Fruit fly (Drosophila melanogaster) whole organism, embryonic: Measurements from ENCODE around the gene CG15027.

Experiments
- Atf3 ChIP-seq: fragments of 200-800 bp; sonication (Bioruptor generic); optimal IDR thresholded peaks from 3 replicates; lab custom pipeline; 2016; ENCODE audit warnings: missing biosample characterization, missing genetic modification characterization
- Atf6 ChIP-seq: fragments of 200-800 bp; sonication (Bioruptor generic); IDR thresholded peaks from 2 replicates; pipeline ENCODE4 v1.3.6; 2022; ENCODE audit warnings: missing biosample characterization, missing genetic modification characterization
- BEAF-32 ChIP-seq: fragments of 200-800 bp; sonication (Bioruptor generic); optimal IDR thresholded peaks from 3 replicates; lab custom pipeline; 2017; ENCODE audit warnings: missing biosample characterization, missing genetic modification characterization, mild to moderate bottlenecking, moderate library complexity, missing genetic modification reagents
- Bdp1 ChIP-seq: fragments of 200-800 bp; sonication (Bioruptor generic); optimal IDR thresholded peaks from 3 replicates; lab custom pipeline; 2016; ENCODE audit warnings: missing biosample characterization, missing genetic modification characterization
- CG11560 ChIP-seq: fragments of 200-800 bp; sonication (Bioruptor generic); IDR thresholded peaks from 3 replicates; pipeline ENCODE4 v1.3.6; 2022; ENCODE audit warnings: missing biosample characterization, missing genetic modification characterization
- CG12236 ChIP-seq: fragments of 200-800 bp; sonication (Bioruptor generic); optimal IDR thresholded peaks from 2 replicates; lab custom pipeline; 2016; ENCODE audit warnings: missing biosample characterization, missing genetic modification characterization
- CG12299 ChIP-seq: fragments of 200-800 bp; sonication (Bioruptor generic); optimal IDR thresholded peaks from 2 replicates; lab custom pipeline; 2018; ENCODE audit warnings: missing biosample characterization, mild to moderate bottlenecking, missing genetic modification characterization
- CG14014 ChIP-seq: fragments of 200-800 bp; sonication (Bioruptor generic); IDR thresholded peaks from 2 replicates; pipeline ENCODE4 v1.3.6; 2022; ENCODE audit warnings: missing biosample characterization, missing genetic modification characterization
- CG15696 ChIP-seq: fragments of 200-800 bp; sonication (Bioruptor generic); optimal IDR thresholded peaks from 2 replicates; lab custom pipeline; 2019; ENCODE audit warnings: missing biosample characterization, mild to moderate bottlenecking, missing genetic modification characterization, moderate library complexity
- CG17829 ChIP-seq: fragments of 200-800 bp; optimal IDR thresholded peaks from 2 replicates; lab custom pipeline; 2019; ENCODE audit warnings: missing biosample characterization, mild to moderate bottlenecking, missing genetic modification characterization, moderate library complexity
- CG17912 ChIP-seq: fragments of 200-800 bp; sonication (Bioruptor generic); optimal IDR thresholded peaks from 2 replicates; lab custom pipeline; 2018; ENCODE audit warnings: missing biosample characterization, mild to moderate bottlenecking, missing genetic modification characterization
- CG18599 ChIP-seq: fragments of 200-800 bp; sonication (Bioruptor generic); optimal IDR thresholded peaks from 3 replicates; lab custom pipeline; 2017; ENCODE audit warnings: missing biosample characterization, missing genetic modification characterization, mild to moderate bottlenecking, moderate library complexity, missing genetic modification reagents
- CG30403 ChIP-seq: fragments of 200-800 bp; sonication (Bioruptor generic); optimal IDR thresholded peaks from 3 replicates; lab custom pipeline; 2016; ENCODE audit warnings: missing biosample characterization, missing genetic modification characterization
- CG31441 ChIP-seq: fragments of 200-800 bp; sonication (Bioruptor generic); IDR thresholded peaks from 2 replicates; pipeline ENCODE4 v1.3.6; 2022; ENCODE audit warnings: missing biosample characterization, missing genetic modification characterization
- CG3847 ChIP-seq: fragments of 200-800 bp; sonication (Bioruptor generic); IDR thresholded peaks from 2 replicates; pipeline ENCODE4 v1.3.6; 2022; ENCODE audit warnings: missing biosample characterization, missing genetic modification characterization
- CG3995 ChIP-seq: fragments of 200-800 bp; sonication (Bioruptor generic); optimal IDR thresholded peaks from 3 replicates; lab custom pipeline; 2016; ENCODE audit warnings: missing biosample characterization, missing genetic modification characterization
- CG7357 ChIP-seq: fragments of 200-800 bp; sonication (Bioruptor generic); IDR thresholded peaks from 3 replicates; pipeline ENCODE4 v1.3.6; 2022; ENCODE audit warnings: missing biosample characterization, missing genetic modification characterization
- CG7987 ChIP-seq: fragments of 200-800 bp; sonication (Bioruptor generic); optimal IDR thresholded peaks from 2 replicates; lab custom pipeline; 2018; ENCODE audit warnings: missing biosample characterization, mild to moderate bottlenecking, missing genetic modification characterization, moderate library complexity
- CG8478 ChIP-seq: fragments of >200 bp; optimal IDR thresholded peaks from 2 replicates; lab custom pipeline; 2018
- CG9932 ChIP-seq: fragments of 200-800 bp; sonication (Bioruptor generic); IDR thresholded peaks from 2 replicates; pipeline ENCODE4 v1.3.6; 2022; ENCODE audit warnings: missing biosample characterization, missing genetic modification characterization
- Dbx ChIP-seq: fragments of 200-800 bp; sonication (Bioruptor generic); IDR thresholded peaks from 3 replicates; pipeline ENCODE4 v1.3.6; 2022; ENCODE audit warnings: missing biosample characterization, missing genetic modification characterization
- Dp ChIP-seq: fragments of 200-800 bp; sonication (Bioruptor generic); optimal IDR thresholded peaks from 2 replicates; lab custom pipeline; 2018; ENCODE audit warnings: missing biosample characterization, mild to moderate bottlenecking, missing genetic modification characterization, moderate library complexity
- Elba2 ChIP-seq: fragments of 200-800 bp; sonication (Bioruptor generic); optimal IDR thresholded peaks from 3 replicates; lab custom pipeline; 2016; ENCODE audit warnings: missing biosample characterization, missing genetic modification characterization
- Hr39 ChIP-seq: fragments of >200 bp; optimal IDR thresholded peaks from 2 replicates; lab custom pipeline; 2017
- Meics ChIP-seq: fragments of 200-800 bp; sonication (Bioruptor generic); optimal IDR thresholded peaks from 2 replicates; lab custom pipeline; 2017; ENCODE audit warnings: missing biosample characterization, mild to moderate bottlenecking, missing genetic modification characterization
- Mrtf ChIP-seq: fragments of 200-800 bp; sonication (Bioruptor generic); IDR thresholded peaks from 3 replicates; pipeline ENCODE4 v1.3.6; 2022; ENCODE audit warnings: missing biosample characterization, missing genetic modification characterization
- NFAT ChIP-seq: fragments of 200-800 bp; sonication (Bioruptor generic); IDR thresholded peaks from 2 replicates; pipeline ENCODE4 v1.3.6; 2022; ENCODE audit warnings: missing biosample characterization, missing genetic modification characterization
- Oaz ChIP-seq: fragments of 200-800 bp; sonication (Bioruptor generic); IDR thresholded peaks from 2 replicates; pipeline ENCODE4 v1.3.6; 2022; ENCODE audit warnings: missing biosample characterization, missing genetic modification characterization
- Opbp ChIP-seq: fragments of 200-800 bp; sonication (Bioruptor generic); IDR thresholded peaks from 3 replicates; pipeline ENCODE4 v1.3.6; 2022; ENCODE audit warnings: missing biosample characterization, missing genetic modification characterization; ENCODE audit not compliant: partially characterized antibody
- Poxn ChIP-seq: fragments of 200-800 bp; sonication (Bioruptor generic); IDR thresholded peaks from 2 replicates; pipeline ENCODE4 v1.3.6; 2022; ENCODE audit warnings: missing biosample characterization, missing genetic modification characterization
- ac ChIP-seq: fragments of 200-800 bp; sonication (Bioruptor generic); optimal IDR thresholded peaks from 3 replicates; lab custom pipeline; 2017; ENCODE audit warnings: missing biosample characterization, mild to moderate bottlenecking, missing genetic modification characterization
- aop ChIP-seq: fragments of 200-800 bp; sonication (Bioruptor generic); IDR thresholded peaks from 2 replicates; pipeline ENCODE4 v1.3.6; 2022; ENCODE audit warnings: missing biosample characterization, missing genetic modification characterization
- ash1 ChIP-seq: fragments of 200-800 bp; sonication (Bioruptor generic); optimal IDR thresholded peaks from 2 replicates; lab custom pipeline; 2018; ENCODE audit warnings: missing biosample characterization, mild to moderate bottlenecking, missing genetic modification characterization
- bigmax ChIP-seq: fragments of 200-800 bp; sonication (Bioruptor generic); optimal IDR thresholded peaks from 2 replicates; lab custom pipeline; 2018; ENCODE audit warnings: missing biosample characterization, mild to moderate bottlenecking, missing genetic modification characterization
- cg ChIP-seq: fragments of 200-800 bp; sonication (Bioruptor generic); optimal IDR thresholded peaks from 3 replicates; lab custom pipeline; 2019; ENCODE audit warnings: missing biosample characterization, mild to moderate bottlenecking, missing genetic modification characterization, moderate library complexity
- da ChIP-seq: fragments of 200-800 bp; sonication (Bioruptor generic); optimal IDR thresholded peaks from 2 replicates; lab custom pipeline; 2016; ENCODE audit warnings: missing biosample characterization, missing genetic modification characterization
- en ChIP-seq: fragments of 200-800 bp; sonication (Bioruptor generic); optimal IDR thresholded peaks from 2 replicates; lab custom pipeline; 2016; ENCODE audit warnings: missing biosample characterization, missing genetic modification characterization
- fu2 ChIP-seq: fragments of 200-800 bp; sonication (Bioruptor generic); optimal IDR thresholded peaks from 2 replicates; lab custom pipeline; 2016; ENCODE audit warnings: missing biosample characterization, missing genetic modification characterization
- hbn ChIP-seq: fragments of 200-800 bp; sonication (Bioruptor generic); IDR thresholded peaks from 2 replicates; pipeline ENCODE4 v1.3.6; 2022; ENCODE audit warnings: missing biosample characterization, missing genetic modification characterization; ENCODE audit not compliant: partially characterized antibody
- hkb ChIP-seq, 2 experiments: fragments of 200-800 bp in 1 of 2; fragments of >200 bp in 1 of 2; sonication (Bioruptor generic) in 1 of 2; IDR thresholded peaks in 1 of 2; optimal IDR thresholded peaks in 1 of 2; 2 replicates each; pipeline versions ENCODE4 v1.3.6 to Lab custom; 2017 to 2022; ENCODE audit warnings: missing biosample characterization in 1 of 2, missing genetic modification characterization in 1 of 2
- insv ChIP-seq, 2 experiments: fragments of 200-800 bp; sonication (Bioruptor generic); optimal IDR thresholded peaks; 3 replicates each; lab custom pipeline; 2016 to 2018; ENCODE audit warnings: missing biosample characterization in 2 of 2, missing genetic modification characterization in 2 of 2
- jing ChIP-seq: fragments of 200-800 bp; sonication (Bioruptor generic); optimal IDR thresholded peaks from 2 replicates; lab custom pipeline; 2018; ENCODE audit warnings: missing biosample characterization, mild to moderate bottlenecking, missing genetic modification characterization
- otp ChIP-seq: fragments of 200-800 bp; sonication (Bioruptor generic); IDR thresholded peaks from 3 replicates; pipeline ENCODE4, ENCODE4 v1.3.6; 2022; ENCODE audit warnings: missing biosample characterization, missing genetic modification characterization
- repo ChIP-seq: fragments of 200-800 bp; sonication (Bioruptor generic); optimal IDR thresholded peaks from 2 replicates; lab custom pipeline; 2016; ENCODE audit warnings: missing biosample characterization, missing genetic modification characterization
- rib ChIP-seq: fragments of 200-800 bp; sonication (Bioruptor generic); IDR thresholded peaks from 2 replicates; pipeline ENCODE4 v1.3.6; 2022; ENCODE audit warnings: missing biosample characterization, missing genetic modification characterization
- scrt ChIP-seq: fragments of 200-800 bp; sonication (Bioruptor generic); optimal IDR thresholded peaks from 2 replicates; lab custom pipeline; 2018; ENCODE audit warnings: missing biosample characterization, mild to moderate bottlenecking, missing genetic modification characterization, moderate library complexity
- toy ChIP-seq: fragments of 200-800 bp; sonication (Bioruptor generic); IDR thresholded peaks from 2 replicates; pipeline ENCODE4 v1.3.6; 2022; ENCODE audit warnings: missing biosample characterization, missing genetic modification characterization
- zen2 ChIP-seq: fragments of 200-800 bp; sonication (Bioruptor generic); IDR thresholded peaks from 3 replicates; pipeline ENCODE4 v1.3.6; 2022; ENCODE audit warnings: missing biosample characterization, missing genetic modification characterization; ENCODE audit not compliant: partially characterized antibody
- zfh2 ChIP-seq: fragments of 200-800 bp; sonication (Bioruptor generic); optimal IDR thresholded peaks from 2 replicates; lab custom pipeline; 2016; ENCODE audit warnings: missing biosample characterization, missing genetic modification characterization

Gene CG15027

dm6 chrX:15085777-15086510 is at the start of gene CG15027, which contains the start of gene Dbct (continued):
- TF ChIP-seq CG12299 (tag; lab: Kevin White, UChicago) (peak; percentile 29), BEAF-32 (peak; percentile 81), otp (no peak), CG3847 (GFP tag; lab: Robert Waterston, UW) (peak; percentile 71), ac (GFP tag; lab: Kevin White, UChicago) (no peak), CG9932 (GFP tag; lab: Robert Waterston, UW) (peak; percentile 82), Meics (GFP tag; lab: Kevin White, UChicago) (peak; percentile 42), Dp (peak; percentile 11), Opbp (GFP tag; lab: Robert Waterston, UW) (peak; percentile 57; the same call in 1 of the 3 replicates), CG8478 (lab: Kevin White, UChicago) (no peak), repo (GFP tag; lab: Kevin White, UChicago) (no peak), insv (GFP tag; optimal IDR thresholded peaks at IDR 0.05; lab: Kevin White, UChicago) (peak in 1 of 2 experiments; percentile 30), CG17829 (peak; percentile 76), hbn (peak; percentile 64; the same call in 1 of the 2 replicates), fu2 (GFP tag; lab: Kevin White, UChicago) (no peak), Mrtf (0 out of 3 replicates have a peak, but pooled peaks have one; percentile 5), hkb (optimal IDR thresholded peaks at IDR 0.05; lab: Kevin White, UChicago) (no peak), hkb (GFP tag; IDR thresholded peaks at IDR 0.05; lab: Robert Waterston, UW) (peak; percentile 52), CG17912 (GFP tag; lab: Kevin White, UChicago) (no peak), CG15696 (tag; lab: Kevin White, UChicago) (peak; percentile 74), zfh2 (GFP tag; lab: Kevin White, UChicago) (no peak), CG12236 (GFP tag; lab: Kevin White, UChicago) (no peak), Oaz (GFP tag; lab: Robert Waterston, UW) (peak; percentile 11; the same call in 1 of the 2 replicates), jing (GFP tag; lab: Kevin White, UChicago) (no peak), scrt (GFP tag; lab: Kevin White, UChicago) (peak; percentile 5), Dbx (GFP tag; lab: Robert Waterston, UW) (peak; percentile 74; the same call in 2 of the 3 replicates), CG11560 (tag; lab: Robert Waterston, UW) (0 out of 3 replicates have a peak, but pooled peaks have one; percentile 39), NFAT (peak; percentile 22; the same call in 1 of the 2 replicates), CG14014 (GFP tag; lab: Robert Waterston, UW) (peak; percentile 46; the same call in 1 of the 2 replicates), CG7987 (GFP tag; lab: Kevin White, UChicago) (no peak), CG31441 (peak; percentile 51; the same call in 1 of the 2 replicates), Bdp1 (GFP tag; lab: Kevin White, UChicago) (no peak), Elba2 (GFP tag; lab: Kevin White, UChicago) (no peak), Atf3 (GFP tag; lab: Kevin White, UChicago) (no peak), toy (0 out of 2 replicates have a peak, but pooled peaks have one; percentile 15), ash1 (GFP tag; lab: Kevin White, UChicago) (no peak), CG3995 (GFP tag; lab: Kevin White, UChicago) (no peak), bigmax (GFP tag; lab: Kevin White, UChicago) (no peak), zen2 (GFP tag; lab: Robert Waterston, UW) (no peak; the same call in 2 of the 3 replicates), Poxn (0 out of 2 replicates have a peak, but pooled peaks have one; percentile 20), rib (0 out of 2 replicates have a peak, but pooled peaks have one; percentile 34), CG7357 (GFP tag; lab: Robert Waterston, UW) (0 out of 3 replicates have a peak, but pooled peaks have one; percentile 35), Hr39 (lab: Kevin White, UChicago) (no peak), da (GFP tag; lab: Kevin White, UChicago) (no peak), CG30403 (GFP tag; lab: Kevin White, UChicago) (peak; percentile 76), aop (GFP tag; lab: Robert Waterston, UW) (0 out of 2 replicates have a peak, but pooled peaks have one; percentile 15), cg (GFP tag; lab: Kevin White, UChicago) (peak; percentile 83), CG18599 (GFP tag; lab: Kevin White, UChicago) (peak; percentile 53), en (no peak), Atf6 (GFP tag; lab: Robert Waterston, UW) (peak; percentile 49)
